Fruit fly (Drosophila melanogaster) whole organism, embryonic: ENCODE measurements around the gene Prosbeta6.

ENCODE experiments used
- Bdp1 ChIP-seq: fragments of 200-800 bp; sonication (Bioruptor generic); optimal IDR thresholded peaks from 3 replicates; lab custom pipeline; 2016; ENCODE audit warnings: missing biosample characterization, missing genetic modification characterization
- Bgb ChIP-seq: fragments of 200-800 bp; sonication (Bioruptor generic); IDR thresholded peaks from 2 replicates; pipeline ENCODE4 v1.3.6; 2022; ENCODE audit warnings: missing biosample characterization, missing genetic modification characterization; ENCODE audit not compliant: partially characterized antibody
- Bteb2 ChIP-seq: fragments of 200-800 bp; sonication (Bioruptor generic); optimal IDR thresholded peaks from 2 replicates; lab custom pipeline; 2016; ENCODE audit warnings: missing biosample characterization, missing genetic modification characterization
- CG10565 ChIP-seq: fragments of 200-800 bp; sonication (Bioruptor generic); optimal IDR thresholded peaks from 3 replicates; lab custom pipeline; 2016; ENCODE audit warnings: missing biosample characterization, mild to moderate bottlenecking, missing genetic modification characterization
- CG10654 ChIP-seq: fragments of 200-800 bp; sonication (Bioruptor generic); optimal IDR thresholded peaks from 2 replicates; lab custom pipeline; 2016; ENCODE audit warnings: missing biosample characterization, missing genetic modification characterization
- CG12155 ChIP-seq: fragments of 200-800 bp; sonication (Bioruptor generic); optimal IDR thresholded peaks from 3 replicates; lab custom pipeline; 2016; ENCODE audit warnings: missing biosample characterization, missing genetic modification characterization
- CG13296 ChIP-seq: fragments of 200-800 bp; sonication (Bioruptor generic); optimal IDR thresholded peaks from 3 replicates; lab custom pipeline; 2018; ENCODE audit warnings: missing biosample characterization, mild to moderate bottlenecking, missing genetic modification characterization
- CG1529 ChIP-seq: fragments of 200-800 bp; sonication (Bioruptor generic); optimal IDR thresholded peaks from 3 replicates; lab custom pipeline; 2018; ENCODE audit warnings: missing biosample characterization, missing genetic modification characterization
- CG1603 ChIP-seq: fragments of 200-800 bp; sonication (Bioruptor generic); optimal IDR thresholded peaks from 2 replicates; lab custom pipeline; 2019; ENCODE audit warnings: missing biosample characterization, mild to moderate bottlenecking, missing genetic modification characterization, moderate library complexity
- CG16813 ChIP-seq: fragments of 200-800 bp; sonication (Bioruptor generic); IDR thresholded peaks from 3 replicates; pipeline ENCODE4 v1.3.6; 2022; ENCODE audit warnings: missing biosample characterization, missing genetic modification characterization; ENCODE audit not compliant: partially characterized antibody
- CG17568 ChIP-seq: fragments of 200-800 bp; sonication (Bioruptor generic); optimal IDR thresholded peaks from 2 replicates; lab custom pipeline; 2018; ENCODE audit warnings: missing biosample characterization, mild to moderate bottlenecking, missing genetic modification characterization, moderate library complexity
- CG17802 ChIP-seq: fragments of 200-800 bp; sonication (Bioruptor generic); optimal IDR thresholded peaks from 2 replicates; lab custom pipeline; 2018; ENCODE audit warnings: missing biosample characterization, mild to moderate bottlenecking, missing genetic modification characterization, moderate library complexity
- CG18476 ChIP-seq: fragments of 200-800 bp; sonication (Bioruptor generic); optimal IDR thresholded peaks from 2 replicates; lab custom pipeline; 2016; ENCODE audit warnings: missing biosample characterization, mild to moderate bottlenecking, missing genetic modification characterization
- CG2129 ChIP-seq: fragments of 200-800 bp; sonication (Bioruptor generic); IDR thresholded peaks from 2 replicates; pipeline ENCODE4 v1.3.6; 2022; ENCODE audit warnings: missing biosample characterization, missing genetic modification characterization; ENCODE audit not compliant: partially characterized antibody
- CG31224 ChIP-seq: fragments of 200-800 bp; sonication (Bioruptor generic); IDR thresholded peaks from 2 replicates; pipeline ENCODE4 v1.3.6; 2022; ENCODE audit warnings: missing biosample characterization, missing genetic modification characterization
- CG3838 ChIP-seq: fragments of 200-800 bp; sonication (Bioruptor generic); optimal IDR thresholded peaks from 3 replicates; lab custom pipeline; 2016; ENCODE audit warnings: missing biosample characterization, missing genetic modification characterization
- CG4360 ChIP-seq: fragments of 200-800 bp; sonication (Bioruptor generic); IDR thresholded peaks from 2 replicates; pipeline ENCODE4 v1.3.6; 2022; ENCODE audit warnings: missing biosample characterization, missing genetic modification characterization
- CG8359 ChIP-seq: fragments of 200-800 bp; sonication (Bioruptor generic); optimal IDR thresholded peaks from 2 replicates; lab custom pipeline; 2017; ENCODE audit warnings: missing biosample characterization, mild to moderate bottlenecking, missing genetic modification characterization, borderline replicate concordance
- CG8388 ChIP-seq: fragments of 200-800 bp; sonication (Bioruptor generic); optimal IDR thresholded peaks from 2 replicates; lab custom pipeline; 2019; ENCODE audit warnings: missing biosample characterization, mild to moderate bottlenecking, missing genetic modification characterization, moderate library complexity
- CG9932 ChIP-seq: fragments of 200-800 bp; sonication (Bioruptor generic); IDR thresholded peaks from 2 replicates; pipeline ENCODE4 v1.3.6; 2022; ENCODE audit warnings: missing biosample characterization, missing genetic modification characterization
- Camta ChIP-seq: fragments of 200-800 bp; sonication (Bioruptor generic); optimal IDR thresholded peaks from 2 replicates; lab custom pipeline; 2016; ENCODE audit warnings: missing biosample characterization, missing genetic modification characterization
- Dbx ChIP-seq: fragments of 200-800 bp; sonication (Bioruptor generic); IDR thresholded peaks from 3 replicates; pipeline ENCODE4 v1.3.6; 2022; ENCODE audit warnings: missing biosample characterization, missing genetic modification characterization
- Dek ChIP-seq: fragments of 200-800 bp; sonication (Bioruptor generic); optimal IDR thresholded peaks from 3 replicates; lab custom pipeline; 2019; ENCODE audit warnings: missing biosample characterization, mild to moderate bottlenecking, missing genetic modification characterization, moderate library complexity
- Dp ChIP-seq: fragments of 200-800 bp; sonication (Bioruptor generic); optimal IDR thresholded peaks from 2 replicates; lab custom pipeline; 2018; ENCODE audit warnings: missing biosample characterization, mild to moderate bottlenecking, missing genetic modification characterization, moderate library complexity
- Eip74EF ChIP-seq, 2 experiments: fragments of 200-800 bp in 1 of 2; fragments of >200 bp in 1 of 2; sonication (Bioruptor generic) in 1 of 2; optimal IDR thresholded peaks; 2 replicates each; lab custom pipeline; 2017 to 2019; ENCODE audit warnings: missing biosample characterization in 2 of 2, missing genetic modification characterization in 2 of 2, mild to moderate bottlenecking in 1 of 2, moderate library complexity in 1 of 2
- Fer3 ChIP-seq: fragments of 200-800 bp; sonication (Bioruptor generic); optimal IDR thresholded peaks from 2 replicates; lab custom pipeline; 2018; ENCODE audit warnings: missing biosample characterization, mild to moderate bottlenecking, missing genetic modification characterization, moderate library complexity
- HLH3B ChIP-seq: fragments of 200-800 bp; sonication (Bioruptor generic); IDR thresholded peaks from 2 replicates; pipeline ENCODE4 v1.3.6; 2022; ENCODE audit warnings: missing biosample characterization, missing genetic modification characterization
- HLH4C ChIP-seq: fragments of 200-800 bp; sonication (Bioruptor generic); IDR thresholded peaks from 3 replicates; pipeline ENCODE4 v1.3.6; 2022; ENCODE audit warnings: missing biosample characterization, missing genetic modification characterization; ENCODE audit not compliant: partially characterized antibody
- MESR4 ChIP-seq: fragments of 200-800 bp; sonication (Bioruptor generic); optimal IDR thresholded peaks from 2 replicates; lab custom pipeline; 2018; ENCODE audit warnings: missing biosample characterization, mild to moderate bottlenecking, missing genetic modification characterization, moderate library complexity
- Med ChIP-seq: fragments of 200-800 bp; sonication (Bioruptor generic); peaks from one replicate; lab custom pipeline; 2016; ENCODE audit warnings: missing biosample characterization, missing genetic modification characterization, mild to moderate bottlenecking, inconsistent platforms, moderate library complexity
- Mes4 ChIP-seq: fragments of 200-800 bp; sonication (Bioruptor generic); optimal IDR thresholded peaks from 2 replicates; lab custom pipeline; 2016; ENCODE audit warnings: missing biosample characterization, missing genetic modification characterization
- NC2α ChIP-seq: fragments of 200-800 bp; sonication (Bioruptor generic); optimal IDR thresholded peaks from 2 replicates; lab custom pipeline; 2016; ENCODE audit warnings: missing biosample characterization, missing genetic modification characterization
- Optix ChIP-seq: fragments of 200-800 bp; sonication (Bioruptor generic); IDR thresholded peaks from 3 replicates; pipeline ENCODE4 v1.3.6; 2022; ENCODE audit warnings: missing biosample characterization, missing genetic modification characterization
- Rx ChIP-seq: fragments of 200-800 bp; sonication (Bioruptor generic); IDR thresholded peaks from 2 replicates; pipeline ENCODE4 v1.3.6; 2022; ENCODE audit warnings: missing biosample characterization, missing genetic modification characterization
- Sin3A ChIP-seq: fragments of >200 bp; optimal IDR thresholded peaks from 2 replicates; lab custom pipeline; 2018
- Vsx1 ChIP-seq: fragments of 200-800 bp; sonication (Bioruptor generic); optimal IDR thresholded peaks from 2 replicates; lab custom pipeline; 2017; ENCODE audit warnings: missing biosample characterization, mild to moderate bottlenecking, missing genetic modification characterization, missing genetic modification reagents
- crc ChIP-seq: fragments of 200-800 bp; sonication (Bioruptor generic); optimal IDR thresholded peaks from 2 replicates; lab custom pipeline; 2016; ENCODE audit warnings: missing biosample characterization, missing genetic modification characterization
- gce ChIP-seq: fragments of 200-800 bp; sonication (Bioruptor generic); IDR thresholded peaks from 3 replicates; pipeline ENCODE4 v1.3.6; 2022; ENCODE audit warnings: missing biosample characterization, missing genetic modification characterization
- hkb ChIP-seq, 2 experiments: fragments of 200-800 bp in 1 of 2; fragments of >200 bp in 1 of 2; sonication (Bioruptor generic) in 1 of 2; IDR thresholded peaks in 1 of 2; optimal IDR thresholded peaks in 1 of 2; 2 replicates each; pipeline versions ENCODE4 v1.3.6 to Lab custom; 2017 to 2022; ENCODE audit warnings: missing biosample characterization in 1 of 2, missing genetic modification characterization in 1 of 2
- lab ChIP-seq: fragments of 200-800 bp; sonication (Bioruptor generic); optimal IDR thresholded peaks from 3 replicates; lab custom pipeline; 2017; ENCODE audit warnings: missing biosample characterization, missing genetic modification characterization, mild to moderate bottlenecking, moderate library complexity, missing genetic modification reagents
- peb ChIP-seq: fragments of 200-800 bp; sonication (Bioruptor generic); IDR thresholded peaks from 2 replicates; pipeline ENCODE4 v1.3.6; 2022; ENCODE audit warnings: missing biosample characterization, missing genetic modification characterization
- sens ChIP-seq: fragments of 200-800 bp; sonication (Bioruptor generic); peaks from one replicate; lab custom pipeline; 2016; ENCODE audit warnings: missing biosample characterization, missing genetic modification characterization
- ssp ChIP-seq: fragments of 200-800 bp; sonication (Bioruptor generic); IDR thresholded peaks from 2 replicates; pipeline ENCODE4 v1.3.6; 2022; ENCODE audit warnings: missing biosample characterization, missing genetic modification characterization
- ttk ChIP-seq: fragments of 200-800 bp; sonication (Bioruptor generic); IDR thresholded peaks from 2 replicates; pipeline ENCODE4 v2.1.2; 2022; ENCODE audit warnings: missing biosample characterization, missing genetic modification characterization
- vnd ChIP-seq: fragments of 200-800 bp; sonication (Bioruptor generic); IDR thresholded peaks from 3 replicates; pipeline ENCODE4 v1.3.6; 2022; ENCODE audit warnings: missing biosample characterization, missing genetic modification characterization; ENCODE audit not compliant: partially characterized antibody
- zf30C ChIP-seq: fragments of 200-800 bp; sonication (Bioruptor generic); optimal IDR thresholded peaks from 3 replicates; lab custom pipeline; 2018; ENCODE audit warnings: missing biosample characterization, mild to moderate bottlenecking, missing genetic modification characterization
- zfh2 ChIP-seq: fragments of 200-800 bp; sonication (Bioruptor generic); optimal IDR thresholded peaks from 2 replicates; lab custom pipeline; 2016; ENCODE audit warnings: missing biosample characterization, missing genetic modification characterization

Prosbeta6 gene

DNA sequence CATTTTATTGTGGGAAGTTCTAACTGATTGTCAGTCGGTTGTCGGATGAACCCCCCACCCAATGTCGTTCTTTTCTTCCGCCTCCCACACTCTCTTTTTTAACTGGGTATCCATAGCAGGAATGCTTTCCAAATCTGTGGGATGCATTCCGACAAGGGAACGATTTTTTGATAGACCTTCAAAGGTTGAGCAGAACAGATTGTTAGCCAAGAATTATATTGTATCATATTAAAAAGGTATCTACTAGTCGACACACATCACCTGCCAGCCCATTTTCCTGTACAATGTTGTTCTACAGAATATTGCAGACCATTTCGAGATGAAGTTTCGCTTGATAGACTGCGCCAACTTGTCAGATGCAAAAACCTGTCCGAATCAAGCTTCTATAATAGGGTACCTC lies 19.6 kb upstream of the Prosbeta6 start:
- no peak for TF ChIP-seq zf30C
- no peak for TF ChIP-seq Dek (tag; lab: Kevin White, UChicago)
- TF ChIP-seq Eip74EF (GFP tag; optimal IDR thresholded peaks at IDR 0.05; lab: Kevin White, UChicago) = no peak
- TF ChIP-seq Med (GFP tag; lab: Kevin White, UChicago) = no peak
- no peak for TF ChIP-seq CG8359 (GFP tag; lab: Kevin White, UChicago)
- no peak for TF ChIP-seq ssp (GFP tag; lab: Robert Waterston, UW)
- no peak for TF ChIP-seq CG12155
- no peak for TF ChIP-seq Vsx1 (GFP tag; lab: Kevin White, UChicago)
- no peak for TF ChIP-seq CG17802
- no peak for TF ChIP-seq ttk (GFP tag; lab: Robert Waterston, UW)
- TF ChIP-seq CG9932 (GFP tag; lab: Robert Waterston, UW) = no peak
- no peak for TF ChIP-seq NC2α (GFP tag; lab: Kevin White, UChicago)
- no peak for TF ChIP-seq CG31224 (GFP tag; lab: Robert Waterston, UW)
- TF ChIP-seq Dbx (GFP tag; lab: Robert Waterston, UW) = no peak
- TF ChIP-seq CG1529 (GFP tag; lab: Kevin White, UChicago) = no peak
- TF ChIP-seq Mes4 (GFP tag; lab: Kevin White, UChicago) = no peak
- TF ChIP-seq Optix (GFP tag; lab: Robert Waterston, UW) = no peak
- TF ChIP-seq Rx (GFP tag; lab: Robert Waterston, UW) = no peak
- TF ChIP-seq, all 482 proteins: peak for 0

- TF ChIP-seq CG17568 (no peak), CG3838 (GFP tag; lab: Kevin White, UChicago) (no peak), CG4360 (peak; percentile 93), vnd (GFP tag; lab: Robert Waterston, UW) (no peak), zf30C (no peak), CG16813 (GFP tag; lab: Robert Waterston, UW) (no peak), Med (GFP tag; lab: Kevin White, UChicago) (no peak)
- TF ChIP-seq, all 482 proteins: peak for 1
Measured at dm6 chr3L:16626199-16626598, 16.0 kb upstream of the Prosbeta6 start.

- TF ChIP-seq Dp (peak; percentile 83), lab (GFP tag; lab: Kevin White, UChicago) (no peak), CG18476 (GFP tag; lab: Kevin White, UChicago) (peak; percentile 32), CG8388 (peak; percentile 11), gce (GFP tag; lab: Robert Waterston, UW) (no peak), hkb (optimal IDR thresholded peaks at IDR 0.05; lab: Kevin White, UChicago) (no peak), hkb (GFP tag; IDR thresholded peaks at IDR 0.05; lab: Robert Waterston, UW) (no peak), MESR4 (GFP tag; lab: Kevin White, UChicago) (peak; percentile 84), Bdp1 (peak; percentile 29), Fer3 (tag; lab: Kevin White, UChicago) (peak; percentile 58), CG1603 (tag; lab: Kevin White, UChicago) (peak; percentile 49), Bteb2 (GFP tag; lab: Kevin White, UChicago) (peak; percentile 39), Bgb (GFP tag; lab: Robert Waterston, UW) (peak; percentile 83), zfh2 (GFP tag; lab: Kevin White, UChicago) (peak; percentile 35), peb (GFP tag; lab: Robert Waterston, UW) (no peak), HLH4C (GFP tag; lab: Robert Waterston, UW) (peak; percentile 66; the same call in 2 of the 3 replicates), HLH3B (GFP tag; lab: Robert Waterston, UW) (peak; percentile 32; the same call in 1 of the 2 replicates), Sin3A (lab: Kevin White, UChicago) (no peak), CG10565 (no peak), CG13296 (GFP tag; lab: Kevin White, UChicago) (peak; percentile 44), CG2129 (0 out of 2 replicates have a peak, but pooled peaks have one; percentile 45), Camta (GFP tag; lab: Kevin White, UChicago) (no peak), CG10654 (no peak), Dek (tag; lab: Kevin White, UChicago) (peak; percentile 43), sens (GFP tag; lab: Kevin White, UChicago) (peak; percentile 2), crc (GFP tag; lab: Kevin White, UChicago) (no peak)
Measured at dm6 chr3L:16615132-16615709, 5.0 kb upstream of the Prosbeta6 start, which contains the start of gene Mo25. Gene Mo25 (minus strand): TSS chr3L:16615472.
